Worm (Caenorhabditis elegans): ENCODE measurements around the gene F41H10.5.

DNA sequence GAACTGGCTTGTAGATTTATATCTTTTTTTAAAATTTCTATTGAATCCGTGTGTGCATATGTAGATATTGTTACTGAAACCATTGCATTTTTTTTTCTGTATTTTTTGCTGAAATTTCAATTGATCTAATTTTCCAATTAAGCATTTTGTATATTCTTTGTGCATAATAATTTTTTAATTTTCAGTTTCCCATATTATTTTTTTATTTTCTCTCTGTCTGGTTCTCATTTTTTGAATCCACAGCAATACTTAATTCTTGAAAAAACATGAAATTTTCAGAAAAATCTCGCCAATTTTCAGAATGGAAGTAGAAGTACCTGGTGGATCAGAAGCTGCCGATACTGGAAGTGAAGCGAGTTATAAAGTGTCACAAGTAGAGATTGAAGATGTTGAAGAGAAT is 5.9 kb downstream of the F41H10.5 start, which contains the start of gene sand-1:
- no peak for TF ChIP-seq sem-2 (GFP tag; optimal IDR thresholded peaks at IDR 0.05)
- no peak for TF ChIP-seq ceh-43 (GFP tag; optimal IDR thresholded peaks at IDR 0.05)
- TF ChIP-seq lsy-2 (tag; optimal IDR thresholded peaks at IDR 0.05): no peak
- no peak for TF ChIP-seq blmp-1 (tag; optimal IDR thresholded peaks at IDR 0.05)
- TF ChIP-seq unc-39 (tag; optimal IDR thresholded peaks at IDR 0.05): no peak
- TF ChIP-seq unc-62 (GFP tag; optimal IDR thresholded peaks at IDR 0.05): no peak
- no peak for TF ChIP-seq elt-3 (tag; optimal IDR thresholded peaks at IDR 0.05)
- no peak for TF ChIP-seq ztf-11 (tag; optimal IDR thresholded peaks at IDR 0.05)
- no peak for TF ChIP-seq ceh-39 (tag; optimal IDR thresholded peaks at IDR 0.05)
- no peak for TF ChIP-seq elt-1 (tag; optimal IDR thresholded peaks at IDR 0.05; ENCODE audit: borderline replicate concordance, insufficient read depth)
- TF ChIP-seq snpc-4 (tag; optimal IDR thresholded peaks at IDR 0.05): no peak

All from whole organism, mixed stage, embryonic.